Worm (Caenorhabditis elegans): ENCODE measurements around the gene M176.16.
"Not testable (repeated sequence)": the region's sequence is repeated elsewhere in the genome, so short reads cannot be mapped to it uniquely, and the experiment has no call there.

M176.16 gene

ce11 chrII:9438853-9439252, 20.5 kb downstream of the M176.16 start:
- TF ChIP-seq T22C8.4 (GFP tag; IDR thresholded peaks at IDR 0.05): no peak
- TF ChIP-seq ref-1 (GFP tag; conservative IDR thresholded peaks at IDR 0.05): no peak
- no peak for TF ChIP-seq ztf-23 (GFP tag; IDR thresholded peaks at IDR 0.05)
- TF ChIP-seq med-1 (GFP tag; optimal IDR thresholded peaks at IDR 0.05; ENCODE audit: insufficient read depth): no peak
- TF ChIP-seq cog-1 (tag; optimal IDR thresholded peaks at IDR 0.05): no peak
- TF ChIP-seq flt-1 (GFP tag; IDR thresholded peaks at IDR 0.05): no peak
- TF ChIP-seq tab-1 (GFP tag; IDR thresholded peaks at IDR 0.05): no peak
- TF ChIP-seq ztf-29 (GFP tag; IDR thresholded peaks at IDR 0.05): no peak
- no peak for TF ChIP-seq klf-2 (GFP tag; conservative IDR thresholded peaks at IDR 0.05)

- TF ChIP-seq cog-1 (tag; optimal IDR thresholded peaks at IDR 0.05): no peak
- no peak for TF ChIP-seq ref-1 (GFP tag; conservative IDR thresholded peaks at IDR 0.05)
- TF ChIP-seq tab-1 (GFP tag; IDR thresholded peaks at IDR 0.05): no peak
- TF ChIP-seq ztf-29 (GFP tag; IDR thresholded peaks at IDR 0.05): no peak
- TF ChIP-seq med-1 (GFP tag; optimal IDR thresholded peaks at IDR 0.05; ENCODE audit: insufficient read depth): no peak
- TF ChIP-seq klf-2 (GFP tag; conservative IDR thresholded peaks at IDR 0.05): no peak
- no peak for TF ChIP-seq T22C8.4 (GFP tag; IDR thresholded peaks at IDR 0.05)
- TF ChIP-seq ztf-23 (GFP tag; IDR thresholded peaks at IDR 0.05): no peak
- TF ChIP-seq flt-1 (GFP tag; IDR thresholded peaks at IDR 0.05): no peak
Observed at ce11 chrII:9440060-9440459, 21.7 kb downstream of the M176.16 start, which contains the start of gene chil-17. TSS of gene chil-17 (minus strand) at chrII:9440160.

DNA sequence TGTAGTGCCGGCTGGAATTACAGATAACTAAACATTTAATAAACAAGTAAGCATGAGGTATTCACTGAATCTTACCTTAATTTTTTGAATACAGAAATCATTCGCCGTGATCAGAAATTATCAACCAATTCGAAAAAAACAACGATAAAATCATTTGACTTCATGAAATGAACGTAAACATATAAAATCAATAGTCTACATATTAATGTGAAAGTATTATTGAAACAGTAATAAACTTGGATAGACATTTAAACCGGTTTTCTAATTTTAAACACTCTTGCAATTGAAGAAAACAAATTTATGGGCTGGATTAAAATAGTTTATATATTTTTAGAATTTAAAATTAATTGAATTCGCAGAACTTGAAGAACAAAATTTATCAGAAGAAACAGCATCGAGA, 23.5 kb downstream of the M176.16 start, which contains the start of gene chil-16:
chil-16 (minus strand) TSS at position 101 of the 400 bp plus-strand sequence.
- TF ChIP-seq ztf-23 (GFP tag; IDR thresholded peaks at IDR 0.05): no peak
- no peak for TF ChIP-seq tab-1 (GFP tag; IDR thresholded peaks at IDR 0.05)
- TF ChIP-seq ref-1 (GFP tag; conservative IDR thresholded peaks at IDR 0.05): no peak
- TF ChIP-seq klf-2 (GFP tag; conservative IDR thresholded peaks at IDR 0.05): no peak
- no peak for TF ChIP-seq med-1 (GFP tag; optimal IDR thresholded peaks at IDR 0.05; ENCODE audit: insufficient read depth)
- no peak for TF ChIP-seq T22C8.4 (GFP tag; IDR thresholded peaks at IDR 0.05)
- no peak for TF ChIP-seq flt-1 (GFP tag; IDR thresholded peaks at IDR 0.05)
- TF ChIP-seq ztf-29 (GFP tag; IDR thresholded peaks at IDR 0.05): no peak
- no peak for TF ChIP-seq cog-1 (tag; optimal IDR thresholded peaks at IDR 0.05)

- TF ChIP-seq ztf-23 (GFP tag; IDR thresholded peaks at IDR 0.05) (no peak), cog-1 (tag; optimal IDR thresholded peaks at IDR 0.05) (no peak)
Observed at ce11 chrII:9443522-9443921, 25.2 kb downstream of the M176.16 start, which contains the start of gene chil-15. TSS of gene chil-15 (minus strand) at chrII:9443622.

DNA sequence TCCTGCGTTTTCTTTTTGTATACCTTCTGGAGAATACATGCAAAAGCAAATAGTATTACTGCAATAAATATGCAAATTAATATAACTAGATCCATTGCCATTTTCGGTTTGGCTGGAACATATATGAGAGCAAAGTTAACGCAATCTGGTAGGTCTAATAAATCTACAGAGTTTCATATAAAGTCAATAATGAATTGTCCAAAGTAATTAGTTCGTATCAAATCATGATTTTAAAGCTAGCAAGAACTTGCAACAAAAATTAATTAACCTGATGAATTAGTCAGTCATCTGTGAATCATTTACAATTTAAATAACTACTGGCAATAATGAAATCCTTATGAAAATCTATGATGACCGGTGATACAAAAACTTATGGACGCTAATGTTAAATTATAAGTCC, 27.1 kb downstream of the M176.16 start, which contains the start of gene R09D1.13:
R09D1.13 (minus strand) TSS at position 101 of the 400 bp plus-strand sequence.
- no peak for TF ChIP-seq T22C8.4 (GFP tag; IDR thresholded peaks at IDR 0.05)
- TF ChIP-seq cog-1 (tag; optimal IDR thresholded peaks at IDR 0.05): no peak
- no peak for TF ChIP-seq med-1 (GFP tag; optimal IDR thresholded peaks at IDR 0.05; ENCODE audit: insufficient read depth)
- TF ChIP-seq ref-1 (GFP tag; conservative IDR thresholded peaks at IDR 0.05): no peak
- TF ChIP-seq klf-2 (GFP tag; conservative IDR thresholded peaks at IDR 0.05): no peak
- TF ChIP-seq ztf-29 (GFP tag; IDR thresholded peaks at IDR 0.05): no peak
- TF ChIP-seq tab-1 (GFP tag; IDR thresholded peaks at IDR 0.05): no peak
- no peak for TF ChIP-seq flt-1 (GFP tag; IDR thresholded peaks at IDR 0.05)
- TF ChIP-seq ztf-23 (GFP tag; IDR thresholded peaks at IDR 0.05): no peak

DNA sequence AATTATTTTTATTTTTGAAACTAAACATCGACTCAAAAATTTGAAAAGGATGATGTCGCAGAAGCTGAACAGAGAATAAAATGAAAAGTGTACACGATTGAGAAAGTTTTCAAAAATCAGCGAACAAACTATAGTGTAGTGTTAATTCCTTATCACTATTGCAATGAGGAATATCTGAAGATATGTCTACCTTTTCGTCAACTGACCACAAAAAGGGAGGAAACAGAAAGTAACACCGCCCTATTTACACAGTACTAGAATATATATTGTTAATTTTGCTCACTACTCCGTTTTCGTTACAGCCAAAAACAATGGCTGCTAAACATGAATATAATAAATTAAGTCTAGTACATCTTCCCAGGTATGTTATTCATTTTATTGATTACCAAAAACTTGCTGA, 29.6 kb downstream of the M176.16 start, which contains the start of gene chil-18:
chil-18 (plus strand) TSS at position 301 of the 400 bp plus-strand sequence.
- TF ChIP-seq T22C8.4 (GFP tag; IDR thresholded peaks at IDR 0.05) (no peak), flt-1 (GFP tag; IDR thresholded peaks at IDR 0.05) (no peak), tab-1 (GFP tag; IDR thresholded peaks at IDR 0.05) (no peak), ztf-23 (GFP tag; IDR thresholded peaks at IDR 0.05) (no peak), med-1 (GFP tag; optimal IDR thresholded peaks at IDR 0.05; ENCODE audit: insufficient read depth) (no peak), ztf-29 (GFP tag; IDR thresholded peaks at IDR 0.05) (no peak), cog-1 (tag; optimal IDR thresholded peaks at IDR 0.05) (no peak), klf-2 (GFP tag; conservative IDR thresholded peaks at IDR 0.05) (no peak), ref-1 (GFP tag; conservative IDR thresholded peaks at IDR 0.05) (no peak)

- TF ChIP-seq tab-1, flt-1, T22C8.4 (GFP tag; IDR thresholded peaks at IDR 0.05): not testable (repeated sequence)
Observed at ce11 chrII:9452172-9452571, 33.9 kb downstream of the M176.16 start, which contains the start of gene R09D1.12. TSS of gene R09D1.12 (minus strand) at chrII:9452272.

- TF ChIP-seq ztf-29 (GFP tag; IDR thresholded peaks at IDR 0.05): no peak
- TF ChIP-seq ztf-23 (GFP tag; IDR thresholded peaks at IDR 0.05): no peak
- TF ChIP-seq tab-1 (GFP tag; IDR thresholded peaks at IDR 0.05): no peak
- TF ChIP-seq ref-1 (GFP tag; conservative IDR thresholded peaks at IDR 0.05): no peak
Observed at ce11 chrII:9454304-9454703, 36.0 kb downstream of the M176.16 start, which contains the start of gene chil-19. TSS of gene chil-19 (minus strand) at chrII:9454404.

DNA sequence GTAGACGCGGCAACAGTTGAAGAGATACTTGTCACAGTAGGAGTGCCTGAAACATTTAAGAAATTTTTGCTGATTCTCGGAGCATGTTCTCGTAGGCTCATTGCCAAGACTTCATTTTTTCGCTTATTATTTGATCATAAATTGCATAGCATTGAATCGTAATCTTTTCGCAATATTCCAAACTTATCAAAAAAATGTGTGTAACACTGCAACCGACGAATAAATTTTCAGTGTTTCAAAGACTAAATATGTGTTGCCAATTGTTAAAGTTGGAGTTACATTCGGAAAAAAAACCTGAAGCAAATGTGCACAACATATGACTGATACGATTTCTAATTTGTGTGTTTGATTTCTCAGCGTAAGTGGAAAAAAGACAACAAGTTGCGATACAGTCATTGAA, 41.1 kb downstream of the M176.16 start, which contains the start of gene R09D1.14:
R09D1.14 (minus strand) TSS at position 101 of the 400 bp plus-strand sequence.
- not testable (repeated sequence) for TF ChIP-seq ref-1 (GFP tag; conservative IDR thresholded peaks at IDR 0.05); cog-1 (tag; optimal IDR thresholded peaks at IDR 0.05); ztf-23 (GFP tag; IDR thresholded peaks at IDR 0.05)

- TF ChIP-seq ref-1 (GFP tag; conservative IDR thresholded peaks at IDR 0.05); flt-1 (GFP tag; IDR thresholded peaks at IDR 0.05); tab-1 (GFP tag; IDR thresholded peaks at IDR 0.05): not testable (repeated sequence)
Observed at ce11 chrII:9461881-9462280, 43.6 kb downstream of the M176.16 start, which contains the start of gene chil-21. TSS of gene chil-21 (minus strand) at chrII:9461981.

Measured in whole organism, midembryonic.